Fruit fly (Drosophila melanogaster) whole organism, embryonic: ENCODE data around the gene Snup.
A peak's percentile ranks its signal among the peaks of the same experiment; 100 is the strongest.

Experiments used
- ATbp ChIP-seq: fragments of 200-800 bp; sonication (Bioruptor generic); optimal IDR thresholded peaks from 2 replicates; lab custom pipeline; 2017; ENCODE audit warnings: missing biosample characterization, mild to moderate bottlenecking, missing genetic modification characterization, missing genetic modification reagents
- Aef1 ChIP-seq: fragments of 200-800 bp; sonication (Bioruptor generic); IDR thresholded peaks from 3 replicates; pipeline ENCODE4 v1.3.6; 2022; ENCODE audit warnings: missing biosample characterization, missing genetic modification characterization
- C15 ChIP-seq: fragments of 200-800 bp; sonication (Bioruptor generic); IDR thresholded peaks from 3 replicates; pipeline ENCODE4 v1.3.6; 2022; ENCODE audit warnings: missing biosample characterization, missing genetic modification characterization
- CG10267 ChIP-seq: fragments of 200-800 bp; sonication (Bioruptor generic); optimal IDR thresholded peaks from 2 replicates; lab custom pipeline; 2018; ENCODE audit warnings: missing biosample characterization, mild to moderate bottlenecking, missing genetic modification characterization, moderate library complexity
- CG10543 ChIP-seq: fragments of 200-800 bp; sonication (Bioruptor generic); optimal IDR thresholded peaks from 3 replicates; lab custom pipeline; 2017; ENCODE audit warnings: missing biosample characterization, mild to moderate bottlenecking, missing genetic modification characterization, moderate library complexity
- CG12071 ChIP-seq: fragments of 200-800 bp; sonication (Bioruptor generic); optimal IDR thresholded peaks from 3 replicates; lab custom pipeline; 2018; ENCODE audit warnings: missing biosample characterization, mild to moderate bottlenecking, missing genetic modification characterization
- CG13296 ChIP-seq: fragments of 200-800 bp; sonication (Bioruptor generic); optimal IDR thresholded peaks from 3 replicates; lab custom pipeline; 2018; ENCODE audit warnings: missing biosample characterization, mild to moderate bottlenecking, missing genetic modification characterization
- CG13775 ChIP-seq: fragments of 200-800 bp; sonication (Bioruptor generic); optimal IDR thresholded peaks from 3 replicates; lab custom pipeline; 2017; ENCODE audit warnings: missing biosample characterization, mild to moderate bottlenecking, missing genetic modification characterization
- CG14014 ChIP-seq: fragments of 200-800 bp; sonication (Bioruptor generic); IDR thresholded peaks from 2 replicates; pipeline ENCODE4 v1.3.6; 2022; ENCODE audit warnings: missing biosample characterization, missing genetic modification characterization
- CG15514 ChIP-seq: fragments of 200-800 bp; sonication (Bioruptor generic); optimal IDR thresholded peaks from 3 replicates; lab custom pipeline; 2017; ENCODE audit warnings: missing biosample characterization, missing genetic modification characterization, mild to moderate bottlenecking, moderate library complexity, missing genetic modification reagents
- CG2116 ChIP-seq: fragments of 200-800 bp; sonication (Bioruptor generic); optimal IDR thresholded peaks from 3 replicates; lab custom pipeline; 2018; ENCODE audit warnings: missing biosample characterization, mild to moderate bottlenecking, missing genetic modification characterization
- CG3281 ChIP-seq: fragments of 200-800 bp; sonication (Bioruptor generic); optimal IDR thresholded peaks from 3 replicates; lab custom pipeline; 2017; ENCODE audit warnings: missing biosample characterization, mild to moderate bottlenecking, missing genetic modification characterization
- CG34376 ChIP-seq: fragments of 200-800 bp; sonication (Bioruptor generic); optimal IDR thresholded peaks from 2 replicates; lab custom pipeline; 2018; ENCODE audit warnings: missing biosample characterization, mild to moderate bottlenecking, missing genetic modification characterization
- CG6689 ChIP-seq: fragments of 200-800 bp; sonication (Bioruptor generic); IDR thresholded peaks from 2 replicates; pipeline ENCODE4 v1.3.6; 2022; ENCODE audit warnings: missing biosample characterization, missing genetic modification characterization
- CG6813 ChIP-seq: fragments of 200-800 bp; sonication (Bioruptor generic); optimal IDR thresholded peaks from 2 replicates; lab custom pipeline; 2017; ENCODE audit warnings: missing biosample characterization, missing genetic modification characterization, mild to moderate bottlenecking, moderate library complexity, missing genetic modification reagents
- CG7745 ChIP-seq: fragments of 200-800 bp; sonication (Bioruptor generic); optimal IDR thresholded peaks from 2 replicates; lab custom pipeline; 2018; ENCODE audit warnings: missing biosample characterization, mild to moderate bottlenecking, missing genetic modification characterization, moderate library complexity
- CkIIα-i1 ChIP-seq: fragments of 200-800 bp; sonication (Bioruptor generic); IDR thresholded peaks from 2 replicates; pipeline ENCODE4 v1.3.6; 2022; ENCODE audit warnings: missing biosample characterization, missing genetic modification characterization
- Ets65A ChIP-seq: fragments of 200-800 bp; sonication (Bioruptor generic); peaks from one replicate; lab custom pipeline; 2016; ENCODE audit warnings: missing biosample characterization, missing genetic modification characterization
- Fer1 ChIP-seq: fragments of 200-800 bp; sonication (Bioruptor generic); optimal IDR thresholded peaks from 2 replicates; lab custom pipeline; 2017; ENCODE audit warnings: missing biosample characterization, mild to moderate bottlenecking, missing genetic modification characterization
- GATAe ChIP-seq: fragments of 200-800 bp; sonication (Bioruptor generic); conservative IDR thresholded peaks from 2 replicates; pipeline ENCODE4 v1.3.6; 2022; ENCODE audit warnings: missing biosample characterization, missing genetic modification characterization
- Med ChIP-seq: fragments of 200-800 bp; sonication (Bioruptor generic); peaks from one replicate; lab custom pipeline; 2016; ENCODE audit warnings: missing biosample characterization, missing genetic modification characterization, mild to moderate bottlenecking, inconsistent platforms, moderate library complexity
- Pdp1 ChIP-seq, 2 experiments: fragments of 200-800 bp; sonication (Bioruptor generic); optimal IDR thresholded peaks; 3 replicates each; lab custom pipeline; 2016; ENCODE audit warnings: missing biosample characterization in 2 of 2, missing genetic modification characterization in 2 of 2, mild to moderate bottlenecking in 1 of 2, moderate library complexity in 1 of 2
- Ptx1 ChIP-seq: fragments of 200-800 bp; sonication (Bioruptor generic); IDR thresholded peaks from 2 replicates; pipeline ENCODE4 v1.3.6; 2022; ENCODE audit warnings: missing biosample characterization, missing genetic modification characterization
- chinmo ChIP-seq: fragments of 200-800 bp; sonication (Bioruptor generic); IDR thresholded peaks from 4 replicates; pipeline ENCODE4 v1.3.6; 2022; ENCODE audit warnings: missing biosample characterization, missing genetic modification characterization; ENCODE audit not compliant: partially characterized antibody
- gce ChIP-seq: fragments of 200-800 bp; sonication (Bioruptor generic); IDR thresholded peaks from 3 replicates; pipeline ENCODE4 v1.3.6; 2022; ENCODE audit warnings: missing biosample characterization, missing genetic modification characterization
- jumu ChIP-seq: fragments of 200-800 bp; sonication (Bioruptor generic); optimal IDR thresholded peaks from 3 replicates; lab custom pipeline; 2016; ENCODE audit warnings: missing biosample characterization, missing genetic modification characterization
- lab ChIP-seq: fragments of 200-800 bp; sonication (Bioruptor generic); optimal IDR thresholded peaks from 3 replicates; lab custom pipeline; 2017; ENCODE audit warnings: missing biosample characterization, missing genetic modification characterization, mild to moderate bottlenecking, moderate library complexity, missing genetic modification reagents
- mirr ChIP-seq: fragments of 200-800 bp; sonication (Bioruptor generic); optimal IDR thresholded peaks from 3 replicates; lab custom pipeline; 2018; ENCODE audit warnings: missing biosample characterization, mild to moderate bottlenecking, missing genetic modification characterization
- mld ChIP-seq: fragments of 200-800 bp; sonication (Bioruptor generic); IDR thresholded peaks from 3 replicates; pipeline ENCODE4 v1.3.6; 2022; ENCODE audit warnings: missing biosample characterization, missing genetic modification characterization; ENCODE audit not compliant: partially characterized antibody
- odd ChIP-seq: fragments of 200-800 bp; sonication (Bioruptor generic); optimal IDR thresholded peaks from 2 replicates; lab custom pipeline; 2017; ENCODE audit warnings: missing biosample characterization, mild to moderate bottlenecking, missing genetic modification characterization
- pb ChIP-seq: fragments of 200-800 bp; sonication (Bioruptor generic); optimal IDR thresholded peaks from 3 replicates; lab custom pipeline; 2016; ENCODE audit warnings: missing biosample characterization, missing genetic modification characterization
- sd ChIP-seq: fragments of 200-800 bp; sonication (Bioruptor generic); optimal IDR thresholded peaks from 3 replicates; lab custom pipeline; 2018; ENCODE audit warnings: missing biosample characterization, mild to moderate bottlenecking, missing genetic modification characterization, moderate library complexity
- seq ChIP-seq: fragments of 200-800 bp; sonication (Bioruptor generic); IDR thresholded peaks from 2 replicates; pipeline ENCODE4 v1.3.6; 2022; ENCODE audit warnings: missing biosample characterization, missing genetic modification characterization
- sug ChIP-seq: fragments of 200-800 bp; optimal IDR thresholded peaks from 2 replicates; lab custom pipeline; 2019; ENCODE audit warnings: missing biosample characterization, mild to moderate bottlenecking, missing genetic modification characterization, moderate library complexity
- usp ChIP-seq: fragments of >200 bp; optimal IDR thresholded peaks from 2 replicates; lab custom pipeline; 2017; ENCODE audit warnings: missing biosample characterization, missing genetic modification characterization

The Snup gene

DNA sequence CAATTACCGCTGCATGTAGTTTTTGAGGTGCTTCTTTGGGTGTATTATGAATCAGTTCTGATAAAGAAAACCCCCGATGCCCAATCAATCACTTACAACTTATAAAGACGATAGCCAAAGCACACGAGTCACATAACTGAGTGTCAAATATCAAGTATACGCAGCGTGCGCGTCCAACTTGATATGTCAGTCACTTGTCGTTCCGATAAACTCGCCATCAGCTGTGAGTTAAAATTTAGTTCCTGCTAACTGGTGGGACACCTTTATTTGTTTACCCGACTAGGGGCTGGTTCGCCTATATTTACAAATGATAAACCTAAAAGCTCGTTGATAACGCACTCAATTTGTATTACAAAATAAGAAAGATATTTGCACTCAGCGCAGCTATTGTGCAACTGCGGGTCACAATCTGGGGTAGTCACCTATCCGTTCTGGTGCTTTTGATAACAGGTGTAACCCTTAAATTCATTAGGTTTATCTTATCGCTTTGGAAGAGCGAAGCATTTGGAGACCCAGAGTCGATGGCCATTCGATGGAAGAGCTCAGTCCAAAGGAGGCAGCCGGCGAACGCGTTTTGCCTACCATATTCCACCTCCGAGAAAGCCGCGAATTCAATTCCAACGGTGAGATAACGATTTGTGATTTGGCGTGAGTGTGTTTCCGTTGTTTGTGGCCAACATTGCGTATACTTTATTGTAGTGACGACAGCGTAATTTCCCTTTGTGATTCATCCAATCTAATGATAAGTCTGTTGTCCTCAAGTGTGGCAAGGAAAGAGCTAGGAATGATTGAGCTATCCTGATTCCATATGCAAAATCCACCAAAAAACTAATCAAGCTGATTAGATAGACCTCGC, 4.1 kb upstream of the Snup start, which contains the start of gene CG1246 (continued):
- TF ChIP-seq Pdp1 (GFP tag; optimal IDR thresholded peaks at IDR 0.05; lab: Kevin White, UChicago) (peak in 1 of 2 experiments; percentile 96), CG12071 (GFP tag; lab: Kevin White, UChicago) (peak; percentile 6), mld (GFP tag; lab: Robert Waterston, UW) (no peak), CG6813 (GFP tag; lab: Kevin White, UChicago) (peak; percentile 41), jumu (GFP tag; lab: Kevin White, UChicago) (no peak), CG10543 (GFP tag; lab: Kevin White, UChicago) (peak; percentile 50), C15 (GFP tag; lab: Robert Waterston, UW) (no peak), pb (GFP tag; lab: Kevin White, UChicago) (no peak), sug (peak; percentile 77), Med (GFP tag; lab: Kevin White, UChicago) (peak; percentile 34), CG6689 (GFP tag; lab: Robert Waterston, UW) (0 out of 2 replicates have a peak, but pooled peaks have one; percentile 5), odd (GFP tag; lab: Kevin White, UChicago) (peak; percentile 11), CG13296 (GFP tag; lab: Kevin White, UChicago) (peak; percentile 26), GATAe (GFP tag; lab: Robert Waterston, UW) (0 out of 2 replicates have a peak, but pooled peaks have one; percentile 44), mirr (GFP tag; lab: Kevin White, UChicago) (peak; percentile 94), CG15514 (GFP tag; lab: Kevin White, UChicago) (peak; percentile 33), Fer1 (GFP tag; lab: Kevin White, UChicago) (peak; percentile 70), CG34376 (GFP tag; lab: Kevin White, UChicago) (peak; percentile 91), ATbp (GFP tag; lab: Kevin White, UChicago) (peak; percentile 51), Ptx1 (GFP tag; lab: Robert Waterston, UW) (no peak), CG3281 (GFP tag; lab: Kevin White, UChicago) (peak; percentile 9), lab (GFP tag; lab: Kevin White, UChicago) (peak; percentile 60), seq (GFP tag; lab: Robert Waterston, UW) (no peak), CG7745 (tag; lab: Kevin White, UChicago) (no peak), CG2116 (GFP tag; lab: Kevin White, UChicago) (no peak), CG10267 (tag; lab: Kevin White, UChicago) (no peak), CkIIα-i1 (GFP tag; lab: Robert Waterston, UW) (no peak), chinmo (GFP tag; lab: Robert Waterston, UW) (peak; percentile 75; the same call in 1 of the 4 replicates), gce (no peak), sd (tag; lab: Kevin White, UChicago) (peak; percentile 61), Aef1 (no peak)

DNA sequence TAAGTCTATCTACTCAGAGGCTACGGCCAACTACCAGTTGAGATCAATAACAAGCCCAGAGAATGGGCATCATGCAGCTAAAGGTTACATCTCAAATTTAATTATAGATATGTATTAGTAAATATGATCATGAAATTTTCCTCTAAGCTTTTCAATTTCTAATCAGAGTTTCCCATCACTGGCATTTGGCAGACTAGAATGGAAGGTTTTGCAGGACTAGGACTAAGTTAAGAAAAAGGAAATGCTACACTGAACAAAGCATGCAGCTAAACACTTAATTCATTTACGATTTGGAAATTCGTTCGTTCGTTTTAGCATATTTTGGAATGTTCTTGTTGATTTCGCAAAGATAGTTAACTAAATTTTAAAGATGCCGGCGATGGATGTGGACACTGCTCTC, 7.5 kb downstream of the Snup start, which contains the start of gene CG33233:
Gene CG33233 (plus strand): TSS at position 301 of the 400 bp plus-strand sequence.
- TF ChIP-seq Ets65A (GFP tag; lab: Kevin White, UChicago) (peak; percentile 10), mld (GFP tag; lab: Robert Waterston, UW) (no peak), CG14014 (GFP tag; lab: Robert Waterston, UW) (no peak)

DNA sequence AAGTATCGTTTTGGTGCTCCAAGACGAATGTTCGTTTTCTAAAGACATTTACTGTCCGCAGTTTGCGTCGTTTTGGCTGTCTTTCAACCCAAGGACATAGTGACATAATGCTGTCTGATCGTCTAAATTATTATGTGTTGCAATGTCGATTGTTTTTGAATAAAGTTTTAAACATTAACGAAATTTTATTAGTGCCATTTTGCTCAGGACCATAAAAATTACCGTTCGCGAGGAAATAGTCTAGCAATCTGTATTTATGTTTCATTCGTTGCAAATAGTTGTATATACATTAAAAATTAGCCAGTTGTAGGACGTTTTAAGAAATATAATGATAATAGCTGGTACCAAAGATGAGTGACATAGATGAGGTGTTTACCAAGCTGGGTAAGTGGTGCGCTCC, 9.4 kb downstream of the Snup start, which contains the start of gene CG33234:
Gene CG33234 (plus strand): TSS at position 301 of the 400 bp plus-strand sequence.
- TF ChIP-seq usp (GFP tag; lab: Kevin White, UChicago), result no peak
- no peak for TF ChIP-seq CG13775 (GFP tag; lab: Kevin White, UChicago)
